Worm (Caenorhabditis elegans) whole organism, L3 larva: Measurements from ENCODE around the gene srd-40.

Source experiments
- ZK546.5 ChIP-seq: sonication (generic microtip); optimal IDR thresholded peaks from 2 replicates; lab custom pipeline; 2017; ENCODE audit warnings: missing biosample characterization, missing genetic modification characterization
- aly-2 ChIP-seq: fragments of 150-350 bp; optimal IDR thresholded peaks from 2 replicates; lab custom pipeline; 2014; ENCODE audit warnings: missing biosample characterization, missing genetic modification characterization
- ama-1 ChIP-seq: fragments of 150-350 bp; optimal IDR thresholded peaks from 2 replicates; lab custom pipeline; 2018
- ceh-16 ChIP-seq: sonication (generic microtip); optimal IDR thresholded peaks from 2 replicates; lab custom pipeline; 2017; ENCODE audit warnings: missing biosample characterization, missing genetic modification characterization
- ceh-28 ChIP-seq: fragments of 150-350 bp; optimal IDR thresholded peaks from 2 replicates; lab custom pipeline; 2014; ENCODE audit warnings: missing biosample characterization, missing genetic modification reagents, missing genetic modification characterization
- ceh-82 ChIP-seq: fragments of 150-350 bp; optimal IDR thresholded peaks from 2 replicates; lab custom pipeline; 2014; ENCODE audit warnings: missing biosample characterization, missing genetic modification characterization
- ceh-9 ChIP-seq: sonication (generic microtip); optimal IDR thresholded peaks from 2 replicates; lab custom pipeline; 2018; ENCODE audit warnings: missing biosample characterization, missing genetic modification characterization
- egl-27 ChIP-seq: sonication (generic microtip); optimal IDR thresholded peaks from 4 replicates; lab custom pipeline; 2017; ENCODE audit warnings: missing biosample characterization, missing genetic modification reagents, missing genetic modification characterization
- elt-3 ChIP-seq, 3 experiments: fragments of 150-350 bp in 1 of 3; sonication (generic microtip) in 2 of 3; optimal IDR thresholded peaks; 2 replicates in 2 of 3; 4 replicates in 1 of 3; lab custom pipeline; 2014 to 2017; ENCODE audit warnings: missing biosample characterization in 3 of 3, missing genetic modification characterization in 3 of 3
- eor-1 ChIP-seq, 2 experiments: fragments of 150-350 bp; optimal IDR thresholded peaks; 2 replicates each; lab custom pipeline; 2014 to 2018; ENCODE audit warnings: missing biosample characterization in 2 of 2, missing genetic modification characterization in 2 of 2
- fkh-2 ChIP-seq: fragments of 150-350 bp; optimal IDR thresholded peaks from 2 replicates; lab custom pipeline; 2014; ENCODE audit warnings: missing biosample characterization, missing genetic modification reagents, missing genetic modification characterization
- hmg-11 ChIP-seq: sonication (generic microtip); optimal IDR thresholded peaks from 2 replicates; lab custom pipeline; 2016; ENCODE audit warnings: missing genetic modification characterization, missing compliant biosample characterization
- jun-1 ChIP-seq: fragments of 150-350 bp; optimal IDR thresholded peaks from 2 replicates; lab custom pipeline; 2014; ENCODE audit warnings: missing biosample characterization, missing genetic modification reagents, missing genetic modification characterization
- lin-39 ChIP-seq: fragments of 150-350 bp; optimal IDR thresholded peaks from 2 replicates; lab custom pipeline; 2018; ENCODE audit warnings: missing biosample characterization, missing genetic modification reagents, missing genetic modification characterization
- nfya-1 ChIP-seq: sonication (generic microtip); optimal IDR thresholded peaks from 2 replicates; lab custom pipeline; 2017; ENCODE audit warnings: missing genetic modification characterization, mild to moderate bottlenecking, missing compliant biosample characterization, antibody characterized with exemption, moderate library complexity; ENCODE audit not compliant: insufficient read depth
- nhr-23 ChIP-seq: fragments of 150-350 bp; optimal IDR thresholded peaks from 2 replicates; lab custom pipeline; 2014; ENCODE audit warnings: missing biosample characterization, missing genetic modification reagents, missing genetic modification characterization
- nhr-237 ChIP-seq: fragments of 150-350 bp; optimal IDR thresholded peaks from 2 replicates; lab custom pipeline; 2014; ENCODE audit warnings: missing biosample characterization, missing genetic modification characterization
- nhr-25 ChIP-seq: sonication (generic microtip); optimal IDR thresholded peaks from 2 replicates; lab custom pipeline; 2017; ENCODE audit warnings: missing biosample characterization, missing genetic modification characterization
- nhr-28 ChIP-seq: fragments of 150-350 bp; optimal IDR thresholded peaks from 2 replicates; lab custom pipeline; 2014; ENCODE audit warnings: missing biosample characterization, missing genetic modification characterization
- nhr-43 ChIP-seq: sonication (generic microtip); optimal IDR thresholded peaks from 2 replicates; lab custom pipeline; 2016; ENCODE audit warnings: mild to moderate bottlenecking, missing genetic modification characterization, missing compliant biosample characterization; ENCODE audit not compliant: poor library complexity, severe bottlenecking
- nhr-67 ChIP-seq: fragments of 150-350 bp; optimal IDR thresholded peaks from 2 replicates; lab custom pipeline; 2014; ENCODE audit warnings: missing biosample characterization, missing genetic modification characterization
- nhr-76 ChIP-seq: fragments of 150-350 bp; sonication (generic microtip); optimal IDR thresholded peaks from 5 replicates; lab custom pipeline; 2014; ENCODE audit warnings: missing biosample characterization, missing genetic modification characterization
- nhr-77 ChIP-seq: fragments of 150-350 bp; optimal IDR thresholded peaks from 2 replicates; lab custom pipeline; 2014; ENCODE audit warnings: missing biosample characterization, missing genetic modification characterization
- pha-4 ChIP-seq: fragments of 150-350 bp; optimal IDR thresholded peaks from 2 replicates; lab custom pipeline; 2014; ENCODE audit warnings: missing biosample characterization, missing genetic modification reagents, missing genetic modification characterization
- pqm-1 ChIP-seq: fragments of 150-350 bp; optimal IDR thresholded peaks from 2 replicates; lab custom pipeline; 2017; ENCODE audit warnings: missing biosample characterization, missing genetic modification characterization, inconsistent platforms
- sea-2 ChIP-seq: fragments of 150-350 bp; sonication (generic microtip); optimal IDR thresholded peaks from 4 replicates; lab custom pipeline; 2014; ENCODE audit warnings: missing biosample characterization, missing genetic modification reagents, missing genetic modification characterization
- snpc-4 ChIP-seq: fragments of 150-350 bp; optimal IDR thresholded peaks from 2 replicates; lab custom pipeline; 2014; ENCODE audit warnings: missing biosample characterization, missing genetic modification characterization
- tbx-2 ChIP-seq: sonication (generic microtip); optimal IDR thresholded peaks from 2 replicates; lab custom pipeline; 2016; ENCODE audit warnings: mild to moderate bottlenecking, missing genetic modification characterization, missing compliant biosample characterization
- unc-39 ChIP-seq: sonication (generic microtip); optimal IDR thresholded peaks from 4 replicates; lab custom pipeline; 2017; ENCODE audit warnings: missing biosample characterization, missing genetic modification characterization
- unc-62 ChIP-seq: fragments of 150-350 bp; sonication (generic microtip); optimal IDR thresholded peaks from 4 replicates; lab custom pipeline; 2014; ENCODE audit warnings: missing biosample characterization, missing genetic modification reagents, missing genetic modification characterization
- ztf-11 ChIP-seq: fragments of 150-350 bp; optimal IDR thresholded peaks from 2 replicates; lab custom pipeline; 2014; ENCODE audit warnings: missing biosample characterization, missing genetic modification characterization
- ztf-4 ChIP-seq: fragments of 150-350 bp; optimal IDR thresholded peaks from 2 replicates; lab custom pipeline; 2014; ENCODE audit warnings: missing biosample characterization, missing genetic modification characterization

The srd-40 gene

DNA sequence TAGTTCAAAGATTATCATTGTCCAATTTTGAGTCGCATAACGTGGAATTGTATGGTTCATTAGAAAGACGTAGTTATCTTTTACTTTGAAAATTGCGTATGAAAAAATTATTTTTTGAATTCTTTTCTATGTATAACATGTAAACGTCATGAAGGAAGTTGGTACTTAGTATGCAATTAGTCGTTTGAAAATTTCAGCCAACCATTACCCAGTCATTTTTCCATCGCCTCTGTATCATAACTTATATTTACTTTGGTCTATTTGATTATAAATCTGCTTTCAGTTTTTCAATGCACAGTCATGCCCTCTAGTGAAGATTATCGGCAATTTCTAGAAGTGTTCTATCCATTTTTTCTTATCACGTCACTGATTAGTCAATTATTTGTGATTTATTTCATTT, 2.9 kb downstream of the srd-40 start, which contains the start of gene srd-41:
srd-41 (plus strand) TSS at position 301 of the 400 bp plus-strand sequence.
- TF ChIP-seq nhr-28 (tag; lab: Kevin White, UChicago) (no peak), nhr-43 (no peak), hmg-11 (tag; lab: Kevin White, UChicago) (no peak), lin-39 (no peak), ztf-11 (tag; lab: Kevin White, UChicago) (no peak), sea-2 (GFP tag; lab: Kevin White, UChicago) (no peak), ZK546.5 (tag; lab: Kevin White, UChicago) (no peak), ceh-9 (tag; lab: Kevin White, UChicago) (no peak), ceh-16 (tag; lab: Kevin White, UChicago) (no peak), tbx-2 (tag; lab: Kevin White, UChicago) (no peak), nhr-76 (tag; lab: Kevin White, UChicago) (no peak), ceh-28 (tag; lab: Kevin White, UChicago) (no peak)
- TF ChIP-seq, all 47 proteins: peak for 0

DNA sequence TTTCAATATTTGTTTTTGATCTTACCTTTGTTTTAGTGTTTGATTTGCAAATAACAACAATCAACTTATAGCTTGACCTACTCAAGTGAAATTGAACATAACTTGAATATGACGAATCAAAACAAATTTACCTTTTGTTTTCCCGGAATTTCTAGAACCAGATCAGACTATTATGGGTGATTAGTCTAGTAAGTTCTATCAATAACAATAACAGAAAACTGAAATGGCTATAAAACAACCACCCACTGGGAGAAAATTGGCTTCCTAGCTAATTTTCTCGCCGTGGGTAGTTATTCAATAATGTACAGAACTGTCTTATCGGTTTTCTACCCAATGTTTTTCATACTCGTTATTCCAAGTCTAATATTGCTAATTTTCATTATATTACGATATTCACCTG, 5.1 kb downstream of the srd-40 start, which contains the start of gene srd-45:
srd-45 (plus strand) TSS at position 301 of the 400 bp plus-strand sequence.
- TF ChIP-seq snpc-4 (no peak), ceh-82 (no peak), nhr-76 (tag; lab: Kevin White, UChicago) (no peak), elt-3 (tag; optimal IDR thresholded peaks at IDR 0.05; lab: Kevin White, UChicago) (no peak), nhr-67 (tag; lab: Kevin White, UChicago) (no peak), pqm-1 (tag; lab: Kevin White, UChicago) (no peak), tbx-2 (tag; lab: Kevin White, UChicago) (no peak), unc-62 (GFP tag; lab: Kevin White, UChicago) (no peak), ceh-9 (tag; lab: Kevin White, UChicago) (no peak), ztf-11 (tag; lab: Kevin White, UChicago) (no peak), nhr-25 (tag; lab: Kevin White, UChicago) (no peak), ceh-16 (tag; lab: Kevin White, UChicago) (no peak), eor-1 (tag; optimal IDR thresholded peaks at IDR 0.05; lab: Kevin White, UChicago) (no peak), unc-39 (tag; lab: Kevin White, UChicago) (no peak), jun-1 (tag; lab: Kevin White, UChicago) (no peak)
- TF ChIP-seq, all 47 proteins: peak for 0

ce11 chrX:12331795-12332194, 8.3 kb downstream of the srd-40 start, which contains the start of gene srd-46:
Gene srd-46, plus strand, starts transcription at chrX:12332095.
- TF ChIP-seq pha-4 (tag; lab: Kevin White, UChicago): no peak
- no peak for TF ChIP-seq nhr-237
- TF ChIP-seq nhr-28 (tag; lab: Kevin White, UChicago): no peak
- no peak for TF ChIP-seq nfya-1
- TF ChIP-seq egl-27: no peak
- TF ChIP-seq ama-1 (lab: Kevin White, UChicago): no peak
- no peak for TF ChIP-seq lin-39
- no peak for TF ChIP-seq nhr-76 (tag; lab: Kevin White, UChicago)
- no peak for TF ChIP-seq nhr-77 (tag; lab: Kevin White, UChicago)
- no peak for TF ChIP-seq jun-1 (tag; lab: Kevin White, UChicago)
- TF ChIP-seq ceh-28 (tag; lab: Kevin White, UChicago): no peak
- no peak for TF ChIP-seq hmg-11 (tag; lab: Kevin White, UChicago)
- no peak for TF ChIP-seq unc-62 (GFP tag; lab: Kevin White, UChicago)
- no peak for TF ChIP-seq fkh-2
- no peak for TF ChIP-seq snpc-4
- TF ChIP-seq aly-2: no peak
- TF ChIP-seq nhr-23 (tag; lab: Kevin White, UChicago): no peak
- TF ChIP-seq ztf-4 (tag; lab: Kevin White, UChicago): no peak

DNA sequence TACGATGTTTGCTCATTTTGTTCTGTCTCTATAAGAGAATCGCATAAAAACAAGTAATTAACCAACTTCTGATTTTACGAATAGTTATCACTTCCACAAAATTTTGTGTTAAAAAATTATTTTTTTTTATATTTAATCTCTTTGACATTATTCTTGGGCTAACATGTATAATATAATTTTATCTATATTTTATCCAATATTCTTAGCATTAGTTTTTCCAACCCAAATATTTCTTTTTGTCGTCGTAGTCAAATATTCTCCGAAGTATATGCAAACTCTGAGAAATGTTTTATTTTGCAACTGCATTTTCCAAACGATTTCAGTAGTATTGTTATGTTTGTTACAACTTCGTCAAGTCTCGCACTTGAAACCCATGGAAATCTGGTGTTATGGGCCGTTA, 9.9 kb downstream of the srd-40 start, which contains the start of gene srd-47:
srd-47 (plus strand) TSS at position 164 of the 400 bp plus-strand sequence.
- TF ChIP-seq ztf-11 (tag; lab: Kevin White, UChicago): no peak

DNA sequence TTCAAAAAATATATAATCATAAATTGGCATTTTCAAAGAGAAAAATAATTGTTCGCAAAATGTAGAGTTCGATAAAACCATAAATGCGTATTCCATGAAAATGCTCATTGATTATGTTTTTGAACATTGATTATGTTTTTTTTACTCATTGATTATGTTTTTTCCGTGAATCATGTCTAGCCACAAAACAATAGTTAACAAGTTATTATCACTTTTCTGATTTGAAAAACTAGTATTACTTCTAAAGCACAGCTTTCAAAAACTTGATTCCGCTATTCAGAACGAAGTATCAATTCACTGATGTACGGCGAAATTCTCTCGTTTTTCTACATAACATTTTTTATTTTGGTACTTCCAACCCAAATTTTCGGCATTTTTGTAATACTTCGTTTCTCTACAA, 12.3 kb downstream of the srd-40 start, which contains the start of gene srd-48:
srd-48 (plus strand) TSS at position 301 of the 400 bp plus-strand sequence.
- no peak for TF ChIP-seq nhr-43
